Fruit fly (Drosophila melanogaster) whole organism, embryonic: ENCODE measurements around the gene asun.

Experiments used
- CG10366 ChIP-seq: fragments of 200-800 bp; sonication (Bioruptor generic); IDR thresholded peaks from 2 replicates; pipeline ENCODE4 v1.3.6; 2022; ENCODE audit warnings: missing biosample characterization, missing genetic modification characterization
- CG10543 ChIP-seq: fragments of 200-800 bp; sonication (Bioruptor generic); optimal IDR thresholded peaks from 3 replicates; lab custom pipeline; 2017; ENCODE audit warnings: missing biosample characterization, mild to moderate bottlenecking, missing genetic modification characterization, moderate library complexity
- CG11696 ChIP-seq: fragments of 200-800 bp; sonication (Bioruptor generic); IDR thresholded peaks from 2 replicates; pipeline ENCODE4 v1.3.6; 2022; ENCODE audit warnings: missing biosample characterization, missing genetic modification characterization
- CG13287 ChIP-seq: fragments of 200-800 bp; sonication (Bioruptor generic); IDR thresholded peaks from 2 replicates; pipeline ENCODE4 v1.3.6; 2022; ENCODE audit warnings: missing biosample characterization, missing genetic modification characterization; ENCODE audit not compliant: partially characterized antibody
- CG14014 ChIP-seq: fragments of 200-800 bp; sonication (Bioruptor generic); IDR thresholded peaks from 2 replicates; pipeline ENCODE4 v1.3.6; 2022; ENCODE audit warnings: missing biosample characterization, missing genetic modification characterization
- CG15011 ChIP-seq: fragments of 200-800 bp; sonication (Bioruptor generic); optimal IDR thresholded peaks from 3 replicates; lab custom pipeline; 2018; ENCODE audit warnings: missing biosample characterization, mild to moderate bottlenecking, missing genetic modification characterization
- CG15073 ChIP-seq: fragments of 200-800 bp; sonication (Bioruptor generic); optimal IDR thresholded peaks from 2 replicates; lab custom pipeline; 2016; ENCODE audit warnings: missing biosample characterization, missing genetic modification characterization
- CG1792 ChIP-seq: fragments of 200-800 bp; sonication (Bioruptor generic); optimal IDR thresholded peaks from 2 replicates; lab custom pipeline; 2016; ENCODE audit warnings: missing biosample characterization, missing genetic modification characterization
- CG18599 ChIP-seq: fragments of 200-800 bp; sonication (Bioruptor generic); optimal IDR thresholded peaks from 3 replicates; lab custom pipeline; 2017; ENCODE audit warnings: missing biosample characterization, missing genetic modification characterization, mild to moderate bottlenecking, moderate library complexity, missing genetic modification reagents
- CG18764 ChIP-seq: fragments of 200-800 bp; sonication (Bioruptor generic); optimal IDR thresholded peaks from 3 replicates; lab custom pipeline; 2016; ENCODE audit warnings: missing biosample characterization, missing genetic modification characterization
- CG2202 ChIP-seq: fragments of 200-800 bp; sonication (Bioruptor generic); optimal IDR thresholded peaks from 2 replicates; lab custom pipeline; 2018; ENCODE audit warnings: missing biosample characterization, mild to moderate bottlenecking, missing genetic modification characterization
- CG2678 ChIP-seq: fragments of 200-800 bp; sonication (Bioruptor generic); optimal IDR thresholded peaks from 3 replicates; lab custom pipeline; 2019; ENCODE audit warnings: missing biosample characterization, mild to moderate bottlenecking, missing genetic modification characterization, moderate library complexity
- CG2712 ChIP-seq: fragments of 200-800 bp; optimal IDR thresholded peaks from 3 replicates; lab custom pipeline; 2019; ENCODE audit warnings: missing biosample characterization, mild to moderate bottlenecking, missing genetic modification characterization, moderate library complexity
- CG2875 ChIP-seq: fragments of 200-800 bp; sonication (Bioruptor generic); optimal IDR thresholded peaks from 2 replicates; lab custom pipeline; 2017; ENCODE audit warnings: missing biosample characterization, mild to moderate bottlenecking, missing genetic modification characterization, missing genetic modification reagents
- CG4730 ChIP-seq: fragments of 200-800 bp; sonication (Bioruptor generic); IDR thresholded peaks from 2 replicates; pipeline ENCODE4 v1.3.6; 2022; ENCODE audit warnings: missing biosample characterization, missing genetic modification characterization
- CG4854 ChIP-seq: fragments of 200-800 bp; sonication (Bioruptor generic); optimal IDR thresholded peaks from 2 replicates; lab custom pipeline; 2016; ENCODE audit warnings: missing biosample characterization, missing genetic modification characterization, inconsistent platforms
- CG5953 ChIP-seq: fragments of 200-800 bp; sonication (Bioruptor generic); IDR thresholded peaks from 2 replicates; pipeline ENCODE4 v1.3.6; 2022; ENCODE audit warnings: missing biosample characterization, missing genetic modification characterization
- CG6175 ChIP-seq: fragments of 200-800 bp; sonication (Bioruptor generic); IDR thresholded peaks from 3 replicates; pipeline ENCODE4 v1.3.6; 2022; ENCODE audit warnings: missing biosample characterization, missing genetic modification characterization
- CG7556 ChIP-seq: fragments of 200-800 bp; sonication (Bioruptor generic); optimal IDR thresholded peaks from 2 replicates; lab custom pipeline; 2017; ENCODE audit warnings: missing biosample characterization, mild to moderate bottlenecking, missing genetic modification characterization
- CG9932 ChIP-seq: fragments of 200-800 bp; sonication (Bioruptor generic); IDR thresholded peaks from 2 replicates; pipeline ENCODE4 v1.3.6; 2022; ENCODE audit warnings: missing biosample characterization, missing genetic modification characterization
- CkIIα-i1 ChIP-seq: fragments of 200-800 bp; sonication (Bioruptor generic); IDR thresholded peaks from 2 replicates; pipeline ENCODE4 v1.3.6; 2022; ENCODE audit warnings: missing biosample characterization, missing genetic modification characterization
- CoRest ChIP-seq: fragments of 200-800 bp; sonication (Bioruptor generic); optimal IDR thresholded peaks from 3 replicates; lab custom pipeline; 2018; ENCODE audit warnings: missing biosample characterization, mild to moderate bottlenecking, missing genetic modification characterization, moderate library complexity
- D19A ChIP-seq: fragments of 200-800 bp; optimal IDR thresholded peaks from 3 replicates; lab custom pipeline; 2019; ENCODE audit warnings: missing biosample characterization, mild to moderate bottlenecking, missing genetic modification characterization, moderate library complexity
- Dp ChIP-seq: fragments of 200-800 bp; sonication (Bioruptor generic); optimal IDR thresholded peaks from 2 replicates; lab custom pipeline; 2018; ENCODE audit warnings: missing biosample characterization, mild to moderate bottlenecking, missing genetic modification characterization, moderate library complexity
- Dref ChIP-seq: fragments of 200-800 bp; sonication (Bioruptor generic); IDR thresholded peaks from 2 replicates; pipeline ENCODE4 v1.3.6; 2022; ENCODE audit warnings: missing biosample characterization, missing genetic modification characterization
- Gsc ChIP-seq: fragments of 200-800 bp; sonication (Bioruptor generic); IDR thresholded peaks from 2 replicates; pipeline ENCODE4 v1.3.6; 2022; ENCODE audit warnings: missing biosample characterization, missing genetic modification characterization
- H15 ChIP-seq: fragments of 200-800 bp; sonication (Bioruptor generic); IDR thresholded peaks from 3 replicates; pipeline ENCODE4 v1.3.6; 2022; ENCODE audit warnings: missing biosample characterization, missing genetic modification characterization
- HLH4C ChIP-seq: fragments of 200-800 bp; sonication (Bioruptor generic); IDR thresholded peaks from 3 replicates; pipeline ENCODE4 v1.3.6; 2022; ENCODE audit warnings: missing biosample characterization, missing genetic modification characterization; ENCODE audit not compliant: partially characterized antibody
- Mrtf ChIP-seq: fragments of 200-800 bp; sonication (Bioruptor generic); IDR thresholded peaks from 3 replicates; pipeline ENCODE4 v1.3.6; 2022; ENCODE audit warnings: missing biosample characterization, missing genetic modification characterization
- Nf-YC ChIP-seq: fragments of 200-800 bp; optimal IDR thresholded peaks from 3 replicates; lab custom pipeline; 2019; ENCODE audit warnings: missing biosample characterization, mild to moderate bottlenecking, missing genetic modification characterization, moderate library complexity
- Pdp1 ChIP-seq, 2 experiments: fragments of 200-800 bp; sonication (Bioruptor generic); optimal IDR thresholded peaks; 3 replicates each; lab custom pipeline; 2016; ENCODE audit warnings: missing biosample characterization in 2 of 2, missing genetic modification characterization in 2 of 2, mild to moderate bottlenecking in 1 of 2, moderate library complexity in 1 of 2
- Sox100B ChIP-seq: fragments of 200-800 bp; sonication (Bioruptor generic); optimal IDR thresholded peaks from 3 replicates; lab custom pipeline; 2018; ENCODE audit warnings: missing biosample characterization, mild to moderate bottlenecking, missing genetic modification characterization
- Sry-δ ChIP-seq: fragments of 200-800 bp; sonication (Bioruptor generic); optimal IDR thresholded peaks from 2 replicates; lab custom pipeline; 2016; ENCODE audit warnings: missing biosample characterization, missing genetic modification characterization
- chif ChIP-seq, 2 experiments: fragments of 200-800 bp; sonication (Bioruptor generic); optimal IDR thresholded peaks; 3 replicates each; lab custom pipeline; 2016; ENCODE audit warnings: missing biosample characterization in 2 of 2, missing genetic modification characterization in 2 of 2
- crp ChIP-seq, 2 experiments: fragments of 200-800 bp; sonication (Bioruptor generic); optimal IDR thresholded peaks; 2 replicates in 1 of 2; 3 replicates in 1 of 2; lab custom pipeline; 2017; ENCODE audit warnings: missing biosample characterization in 2 of 2, missing genetic modification characterization in 2 of 2, mild to moderate bottlenecking in 1 of 2, moderate library complexity in 1 of 2
- dmrt99B ChIP-seq: fragments of 200-800 bp; sonication (Bioruptor generic); optimal IDR thresholded peaks from 2 replicates; lab custom pipeline; 2018; ENCODE audit warnings: missing biosample characterization, mild to moderate bottlenecking, missing genetic modification characterization, moderate library complexity
- fd96Cb ChIP-seq: fragments of 200-800 bp; sonication (Bioruptor generic); optimal IDR thresholded peaks from 2 replicates; lab custom pipeline; 2018; ENCODE audit warnings: missing biosample characterization, mild to moderate bottlenecking, missing genetic modification characterization, moderate library complexity
- fru ChIP-seq: fragments of >200 bp; optimal IDR thresholded peaks from 2 replicates; lab custom pipeline; 2017
- gcm2 ChIP-seq: fragments of 200-800 bp; sonication (Bioruptor generic); optimal IDR thresholded peaks from 2 replicates; lab custom pipeline; 2016; ENCODE audit warnings: missing biosample characterization, missing genetic modification characterization
- grau ChIP-seq: fragments of 200-800 bp; optimal IDR thresholded peaks from 3 replicates; lab custom pipeline; 2019; ENCODE audit warnings: missing biosample characterization, mild to moderate bottlenecking, missing genetic modification characterization, moderate library complexity
- gsb ChIP-seq: fragments of 200-800 bp; sonication (Bioruptor generic); IDR thresholded peaks from 2 replicates; pipeline ENCODE4 v1.3.6; 2022; ENCODE audit warnings: missing biosample characterization, missing genetic modification characterization
- gt ChIP-seq: fragments of 200-800 bp; sonication (Bioruptor generic); IDR thresholded peaks from 2 replicates; pipeline ENCODE4 v1.3.6; 2022; ENCODE audit warnings: missing biosample characterization, missing genetic modification characterization
- kay ChIP-seq: fragments of 200-800 bp; sonication (Bioruptor generic); optimal IDR thresholded peaks from 2 replicates; lab custom pipeline; 2016; ENCODE audit warnings: missing biosample characterization, missing genetic modification characterization
- otp ChIP-seq: fragments of 200-800 bp; sonication (Bioruptor generic); IDR thresholded peaks from 3 replicates; pipeline ENCODE4, ENCODE4 v1.3.6; 2022; ENCODE audit warnings: missing biosample characterization, missing genetic modification characterization
- prd ChIP-seq, 3 experiments: fragments of >200 bp in 2 of 3; fragments of 200-800 bp in 1 of 3; sonication (Bioruptor generic) in 1 of 3; optimal IDR thresholded peaks in 2 of 3; IDR thresholded peaks in 1 of 3; 2 replicates in 2 of 3; 3 replicates in 1 of 3; pipeline versions ENCODE4 v1.3.6 to Lab custom; 2017 to 2022; ENCODE audit warnings: missing biosample characterization in 1 of 3, missing genetic modification characterization in 1 of 3
- scrt ChIP-seq: fragments of 200-800 bp; sonication (Bioruptor generic); optimal IDR thresholded peaks from 2 replicates; lab custom pipeline; 2018; ENCODE audit warnings: missing biosample characterization, mild to moderate bottlenecking, missing genetic modification characterization, moderate library complexity
- sd ChIP-seq: fragments of 200-800 bp; sonication (Bioruptor generic); optimal IDR thresholded peaks from 3 replicates; lab custom pipeline; 2018; ENCODE audit warnings: missing biosample characterization, mild to moderate bottlenecking, missing genetic modification characterization, moderate library complexity
- so ChIP-seq: fragments of 200-800 bp; sonication (Bioruptor generic); IDR thresholded peaks from 3 replicates; pipeline ENCODE4 v1.3.6; 2022; ENCODE audit warnings: missing biosample characterization, missing genetic modification characterization
- tna ChIP-seq: fragments of 200-800 bp; sonication (Bioruptor generic); IDR thresholded peaks from 2 replicates; pipeline ENCODE4 v1.3.6; 2022; ENCODE audit warnings: missing biosample characterization, missing genetic modification characterization; ENCODE audit not compliant: partially characterized antibody
- wek ChIP-seq: fragments of 200-800 bp; sonication (Bioruptor generic); optimal IDR thresholded peaks from 3 replicates; lab custom pipeline; 2018; ENCODE audit warnings: missing biosample characterization, mild to moderate bottlenecking, missing genetic modification characterization, moderate library complexity

The asun gene

DNA sequence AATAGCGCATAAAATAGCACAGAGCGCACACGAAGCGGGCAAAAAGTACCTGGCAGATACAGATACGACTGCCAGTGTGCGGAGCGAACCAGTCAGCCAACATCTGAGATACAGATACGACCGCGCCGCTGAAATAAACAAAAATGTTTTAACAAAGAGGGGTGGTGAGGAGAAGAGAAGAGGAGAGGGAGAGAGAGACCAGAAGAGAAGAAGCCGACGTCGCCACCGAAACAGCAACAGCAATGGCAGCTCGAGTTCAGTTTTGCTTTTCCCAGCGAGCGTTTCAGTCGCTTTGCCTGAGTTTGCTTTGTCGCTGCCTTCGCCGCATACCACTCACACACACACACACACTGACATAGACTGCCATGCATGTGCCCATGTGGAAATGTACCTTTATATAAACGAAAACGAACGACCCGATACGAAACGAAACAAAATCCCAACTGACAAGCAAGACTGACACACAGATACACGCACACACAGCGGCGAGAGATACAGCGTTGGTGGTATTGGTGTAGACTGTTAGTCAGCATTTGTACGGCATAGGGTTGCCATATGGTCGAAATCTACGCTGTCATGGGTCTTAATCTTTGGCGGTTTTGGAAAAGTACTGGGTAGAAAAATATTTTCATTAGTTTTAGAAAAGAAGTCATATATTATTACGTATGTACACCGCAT is 22.8 kb upstream of the asun start (continued):
- TF ChIP-seq Dref (GFP tag; lab: Robert Waterston, UW), result no peak
- TF ChIP-seq CG5953, result no peak
- no peak for TF ChIP-seq gsb (GFP tag; lab: Robert Waterston, UW)
- peak; percentile 13 for TF ChIP-seq CG18764 (GFP tag; lab: Kevin White, UChicago)
- TF ChIP-seq CG7556, result no peak
- TF ChIP-seq dmrt99B (tag; lab: Kevin White, UChicago), result peak; percentile 10
- no peak for TF ChIP-seq CG4730 (GFP tag; lab: Robert Waterston, UW)
- peak; percentile 30 for TF ChIP-seq gcm2 (GFP tag; lab: Kevin White, UChicago)
- no peak for TF ChIP-seq CG2202 (tag; lab: Kevin White, UChicago)
- TF ChIP-seq H15, result no peak
- peak; percentile 49 for TF ChIP-seq Nf-YC (tag; lab: Kevin White, UChicago)
- no peak for TF ChIP-seq CG6175 (GFP tag; lab: Robert Waterston, UW)
- no peak for TF ChIP-seq otp
- no peak for TF ChIP-seq CG9932 (GFP tag; lab: Robert Waterston, UW)
- TF ChIP-seq Sox100B (GFP tag; lab: Kevin White, UChicago), result no peak
- TF ChIP-seq gt (GFP tag; lab: Robert Waterston, UW), result no peak
- TF ChIP-seq sd (tag; lab: Kevin White, UChicago), result peak; percentile 96
- peak; percentile 30 to 98 for TF ChIP-seq Pdp1 (GFP tag; optimal IDR thresholded peaks at IDR 0.05; lab: Kevin White, UChicago)
- TF ChIP-seq chif (GFP tag; optimal IDR thresholded peaks at IDR 0.05; lab: Kevin White, UChicago), result no peak
- no peak for TF ChIP-seq CG15011 (GFP tag; lab: Kevin White, UChicago)
- TF ChIP-seq CG10366 (GFP tag; lab: Robert Waterston, UW), result no peak
- TF ChIP-seq prd (optimal IDR thresholded peaks at IDR 0.05; lab: Kevin White, UChicago), result no peak
- TF ChIP-seq prd (GFP tag; IDR thresholded peaks at IDR 0.05; lab: Robert Waterston, UW), result no peak
- no peak for TF ChIP-seq CG4854 (GFP tag; lab: Kevin White, UChicago)
- no peak for TF ChIP-seq tna
- peak; percentile 35 for TF ChIP-seq scrt (GFP tag; lab: Kevin White, UChicago)
- peak; percentile 99 for TF ChIP-seq CG10543 (GFP tag; lab: Kevin White, UChicago)
- peak; percentile 3 for TF ChIP-seq CG2712 (tag; lab: Kevin White, UChicago)
- TF ChIP-seq CG1792, result no peak
- no peak for TF ChIP-seq CG14014
- TF ChIP-seq Dp (GFP tag; lab: Kevin White, UChicago), result no peak
- TF ChIP-seq Sry-δ, result peak; percentile 8
- no peak for TF ChIP-seq CoRest (tag; lab: Kevin White, UChicago)
- TF ChIP-seq crp (GFP tag; optimal IDR thresholded peaks at IDR 0.05; lab: Kevin White, UChicago), result no peak
- TF ChIP-seq fd96Cb (tag; lab: Kevin White, UChicago), result peak; percentile 9
- TF ChIP-seq wek (GFP tag; lab: Kevin White, UChicago), result no peak
- TF ChIP-seq CG13287, result no peak
- TF ChIP-seq HLH4C (GFP tag; lab: Robert Waterston, UW), result no peak
- peak; percentile 78 for TF ChIP-seq kay (GFP tag; lab: Kevin White, UChicago)
- TF ChIP-seq CG18599 (GFP tag; lab: Kevin White, UChicago), result peak; percentile 33
- TF ChIP-seq fru (lab: Kevin White, UChicago), result no peak
- TF ChIP-seq CG15073, result no peak
- no peak for TF ChIP-seq Mrtf
- no peak for TF ChIP-seq CkIIα-i1 (GFP tag; lab: Robert Waterston, UW)
- TF ChIP-seq CG11696 (GFP tag; lab: Robert Waterston, UW), result no peak
- no peak for TF ChIP-seq CG2875 (GFP tag; lab: Kevin White, UChicago)
- TF ChIP-seq D19A (tag; lab: Kevin White, UChicago), result no peak
- no peak for TF ChIP-seq so
- TF ChIP-seq grau (tag; lab: Kevin White, UChicago), result peak; percentile 27
- TF ChIP-seq CG2678 (tag; lab: Kevin White, UChicago), result peak; percentile 51
- TF ChIP-seq Gsc (GFP tag; lab: Robert Waterston, UW), result no peak
